Worm (Caenorhabditis elegans) whole organism, L2 larva: ENCODE measurements around the gene sdc-2.

Experiments
- R02D3.7 ChIP-seq: fragments of 150-350 bp; optimal IDR thresholded peaks from 2 replicates; lab custom pipeline; 2014; ENCODE audit warnings: missing biosample characterization, missing genetic modification characterization
- elt-3 ChIP-seq: sonication (generic microtip); optimal IDR thresholded peaks from 2 replicates; lab custom pipeline; 2017; ENCODE audit warnings: missing biosample characterization, missing genetic modification characterization
- fos-1 ChIP-seq: fragments of 150-350 bp; optimal IDR thresholded peaks from 2 replicates; lab custom pipeline; 2014; ENCODE audit warnings: missing biosample characterization, missing genetic modification characterization
- gmeb-1 ChIP-seq: fragments of 150-350 bp; optimal IDR thresholded peaks from 2 replicates; lab custom pipeline; 2014; ENCODE audit warnings: missing biosample characterization, missing genetic modification characterization
- lin-11 ChIP-seq: fragments of 150-350 bp; sonication (generic microtip); optimal IDR thresholded peaks from 2 replicates; lab custom pipeline; 2014; ENCODE audit warnings: missing biosample characterization, missing genetic modification characterization, inconsistent platforms, mixed read lengths
- lin-13 ChIP-seq: fragments of 150-350 bp; optimal IDR thresholded peaks from 2 replicates; lab custom pipeline; 2014; ENCODE audit warnings: missing biosample characterization, missing genetic modification reagents, missing genetic modification characterization
- nhr-25 ChIP-seq: fragments of 150-350 bp; sonication (generic microtip); optimal IDR thresholded peaks from 3 replicates; lab custom pipeline; 2014; ENCODE audit warnings: missing biosample characterization, missing genetic modification characterization
- nhr-6 ChIP-seq: fragments of 150-350 bp; optimal IDR thresholded peaks from 2 replicates; lab custom pipeline; 2014; ENCODE audit warnings: missing biosample characterization, missing genetic modification characterization
- sma-9 ChIP-seq, 2 experiments: fragments of 150-350 bp in 1 of 2; sonication (generic microtip) in 1 of 2; optimal IDR thresholded peaks; 2 replicates each; lab custom pipeline; 2014 to 2016; ENCODE audit warnings: missing genetic modification characterization in 2 of 2, mild to moderate bottlenecking in 1 of 2, missing biosample characterization in 1 of 2, missing compliant biosample characterization in 1 of 2, missing genetic modification reagents in 1 of 2, moderate library complexity in 1 of 2
- unc-62 ChIP-seq: fragments of 150-350 bp; optimal IDR thresholded peaks from 2 replicates; lab custom pipeline; 2014; ENCODE audit warnings: missing biosample characterization, missing genetic modification reagents, missing genetic modification characterization
- zag-1 ChIP-seq: fragments of 150-350 bp; optimal IDR thresholded peaks from 2 replicates; lab custom pipeline; 2014; ENCODE audit warnings: missing biosample characterization, missing genetic modification characterization

DNA sequence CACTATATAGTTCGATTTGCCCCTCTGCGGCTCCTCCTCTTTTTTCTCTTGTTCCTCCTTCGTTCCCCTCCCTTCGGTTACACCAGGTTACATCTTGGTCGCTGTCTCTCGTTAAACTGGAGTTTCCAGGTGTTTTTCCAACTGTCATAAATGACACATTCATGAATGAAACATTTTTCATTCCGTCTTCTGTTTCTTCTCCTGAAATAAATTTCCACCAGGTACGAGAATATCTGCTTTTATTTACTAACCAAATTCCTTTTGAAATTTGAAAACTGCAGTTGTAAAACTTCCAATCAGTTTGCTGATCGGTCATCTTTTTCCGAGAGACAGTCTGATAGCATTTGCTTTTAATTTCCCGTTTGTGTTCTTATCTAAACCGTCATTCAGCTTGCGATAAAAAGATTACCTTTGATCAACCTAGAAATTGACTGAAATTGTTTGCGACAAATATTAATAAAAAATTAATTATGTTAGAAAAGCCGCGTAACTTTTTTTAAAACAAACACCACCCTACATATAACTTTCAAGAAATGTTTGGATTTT, 33.8 kb downstream of the sdc-2 start, which contains the start of gene C35C5.10:
- TF ChIP-seq lin-13 (GFP tag; lab: Kevin White, UChicago) = no peak
- TF ChIP-seq nhr-6 (tag; lab: Kevin White, UChicago) = no peak
- peak; percentile 83 for TF ChIP-seq fos-1 (tag; lab: Kevin White, UChicago)
- no peak for TF ChIP-seq elt-3 (tag; lab: Kevin White, UChicago)
- TF ChIP-seq lin-11 (tag; lab: Kevin White, UChicago) = no peak
- no peak for TF ChIP-seq unc-62 (GFP tag; lab: Kevin White, UChicago)
- TF ChIP-seq sma-9 (GFP tag; optimal IDR thresholded peaks at IDR 0.05; lab: Kevin White, UChicago) = no peak
- no peak for TF ChIP-seq sma-9 (tag; optimal IDR thresholded peaks at IDR 0.05; lab: Kevin White, UChicago)
- no peak for TF ChIP-seq nhr-25 (tag; lab: Kevin White, UChicago)
- no peak for TF ChIP-seq R02D3.7 (tag; lab: Kevin White, UChicago)
- no peak for TF ChIP-seq gmeb-1 (tag; lab: Kevin White, UChicago)
- no peak for TF ChIP-seq zag-1 (tag; lab: Kevin White, UChicago)
